Worm (Caenorhabditis elegans): ENCODE results near the gene C29E4.17.

- TF ChIP-seq ZK546.5 (tag; optimal IDR thresholded peaks at IDR 0.05) (no peak), egl-27 (tag; optimal IDR thresholded peaks at IDR 0.05) (no peak), aly-2 (tag; optimal IDR thresholded peaks at IDR 0.05) (no peak), nhr-11 (tag; optimal IDR thresholded peaks at IDR 0.05) (no peak), ama-1 (optimal IDR thresholded peaks at IDR 0.05) (no peak), nhr-23 (tag; optimal IDR thresholded peaks at IDR 0.05) (no peak), snpc-4 (tag; optimal IDR thresholded peaks at IDR 0.05) (no peak), nhr-237 (tag; optimal IDR thresholded peaks at IDR 0.05) (no peak), lin-13 (GFP tag; optimal IDR thresholded peaks at IDR 0.05) (no peak), F13H6.1 (tag; optimal IDR thresholded peaks at IDR 0.05) (no peak), alr-1 (tag; optimal IDR thresholded peaks at IDR 0.05) (no peak), nhr-25 (tag; optimal IDR thresholded peaks at IDR 0.05) (no peak), lin-39 (tag; optimal IDR thresholded peaks at IDR 0.05) (no peak), nhr-6 (tag; optimal IDR thresholded peaks at IDR 0.05) (no peak)
Measured at ce11 chrIII:7969121-7969520, 46.8 kb downstream of the C29E4.17 start, which contains the start of the genes F54H12.8 and F54H12.7.
